Fruit fly (Drosophila melanogaster) whole organism, prepupa: ENCODE data around the gene CG34034.

Source experiments
- Blimp-1 ChIP-seq: fragments of 200-800 bp; sonication (Bioruptor generic); optimal IDR thresholded peaks from 3 replicates; lab custom pipeline; 2017; ENCODE audit warnings: missing biosample characterization, missing genetic modification characterization, mild to moderate bottlenecking, moderate library complexity, missing genetic modification reagents
- CG10631 ChIP-seq: fragments of 200-800 bp; sonication (Bioruptor generic); optimal IDR thresholded peaks from 2 replicates; lab custom pipeline; 2016; ENCODE audit warnings: missing biosample characterization, missing genetic modification characterization
- CG10669 ChIP-seq: fragments of 200-800 bp; sonication (Bioruptor generic); optimal IDR thresholded peaks from 3 replicates; lab custom pipeline; 2018; ENCODE audit warnings: missing biosample characterization, mild to moderate bottlenecking, missing genetic modification characterization, moderate library complexity
- CG3919 ChIP-seq: fragments of 200-800 bp; sonication (Bioruptor generic); optimal IDR thresholded peaks from 3 replicates; lab custom pipeline; 2016; ENCODE audit warnings: missing biosample characterization, missing genetic modification characterization
- CG6163 ChIP-seq: fragments of 200-800 bp; sonication (Bioruptor generic); IDR thresholded peaks from 3 replicates; pipeline ENCODE4 v1.3.6; 2022; ENCODE audit warnings: missing biosample characterization, missing genetic modification characterization
- CG6276 ChIP-seq: fragments of 200-800 bp; sonication (Bioruptor generic); optimal IDR thresholded peaks from 2 replicates; lab custom pipeline; 2017; ENCODE audit warnings: missing biosample characterization, mild to moderate bottlenecking, missing genetic modification characterization
- CG8319 ChIP-seq: fragments of 200-800 bp; sonication (Bioruptor generic); optimal IDR thresholded peaks from 3 replicates; lab custom pipeline; 2016; ENCODE audit warnings: missing biosample characterization, missing genetic modification characterization
- CG8632 ChIP-seq: fragments of 200-800 bp; sonication (Bioruptor generic); optimal IDR thresholded peaks from 3 replicates; lab custom pipeline; 2016; ENCODE audit warnings: missing biosample characterization, missing genetic modification characterization
- CG9139 ChIP-seq: fragments of 200-800 bp; sonication (Bioruptor generic); optimal IDR thresholded peaks from 3 replicates; lab custom pipeline; 2017; ENCODE audit warnings: missing biosample characterization, mild to moderate bottlenecking, missing genetic modification characterization
- Sox14 ChIP-seq: fragments of 200-800 bp; sonication (Bioruptor generic); optimal IDR thresholded peaks from 3 replicates; lab custom pipeline; 2016; ENCODE audit warnings: missing biosample characterization, missing genetic modification characterization
- fkh ChIP-seq: fragments of 200-800 bp; sonication (Bioruptor generic); optimal IDR thresholded peaks from 3 replicates; lab custom pipeline; 2017; ENCODE audit warnings: missing biosample characterization, mild to moderate bottlenecking, missing genetic modification characterization, moderate library complexity
- net ChIP-seq: fragments of 200-800 bp; sonication (Bioruptor generic); optimal IDR thresholded peaks from 3 replicates; lab custom pipeline; 2016; ENCODE audit warnings: missing biosample characterization, missing genetic modification characterization

dm6 chr3R:21745887-21746286, 7.0 kb upstream of the CG34034 start:
- TF ChIP-seq CG9139 (GFP tag; lab: Kevin White, UChicago) = no peak
- TF ChIP-seq Blimp-1 (GFP tag; lab: Kevin White, UChicago) = no peak
- no peak for TF ChIP-seq CG8319 (GFP tag; lab: Kevin White, UChicago)
- no peak for TF ChIP-seq CG3919
- no peak for TF ChIP-seq CG8632 (GFP tag; lab: Kevin White, UChicago)
- TF ChIP-seq CG6276 = no peak
- TF ChIP-seq CG10631 (GFP tag; lab: Kevin White, UChicago) = no peak
- no peak for TF ChIP-seq CG6163 (GFP tag; lab: Robert Waterston, UW)
- TF ChIP-seq fkh (GFP tag; lab: Kevin White, UChicago) = no peak
- TF ChIP-seq net (GFP tag; lab: Kevin White, UChicago) = no peak
- no peak for TF ChIP-seq CG10669
- no peak for TF ChIP-seq Sox14 (GFP tag; lab: Kevin White, UChicago)
